Worm (Caenorhabditis elegans): ENCODE data around the gene ugt-65.

ce11 chrIV:12441715-12442114 is 21.2 kb downstream of the ugt-65 start, which contains the start of gene C25G4.17:
- TF ChIP-seq W03F9.2 (tag; optimal IDR thresholded peaks at IDR 0.05), result no peak
- no peak for TF ChIP-seq dao-5 (tag; optimal IDR thresholded peaks at IDR 0.05)
